Worm (Caenorhabditis elegans): ENCODE results near the gene F46G10.2.

The F46G10.2 gene

ce11 chrX:13350804-13351747 is 28.3 kb downstream of the F46G10.2 start, which contains the start of gene mxl-3 (continued):
- TF ChIP-seq ZK337.2 (GFP tag; IDR thresholded peaks at IDR 0.05) (no peak), nhr-76 (tag; optimal IDR thresholded peaks at IDR 0.05) (no peak), mdt-29 (GFP tag; IDR thresholded peaks at IDR 0.05) (peak; percentile 66), unc-39 (tag; optimal IDR thresholded peaks at IDR 0.05) (no peak), zfp-3 (GFP tag; conservative IDR thresholded peaks at IDR 0.05) (0 out of 2 replicates have a peak, but pooled peaks have one; percentile 55), ctbp-1 (GFP tag; IDR thresholded peaks at IDR 0.05) (no peak), hlh-11 (tag; optimal IDR thresholded peaks at IDR 0.05) (peak; percentile 54), fos-1 (tag; optimal IDR thresholded peaks at IDR 0.05) (no peak), dmd-9 (GFP tag; IDR thresholded peaks at IDR 0.05) (no peak), nhr-11 (tag; optimal IDR thresholded peaks at IDR 0.05) (peak; percentile 71), dmd-8 (GFP tag; IDR thresholded peaks at IDR 0.05) (no peak), F44E2.7 (GFP tag; IDR thresholded peaks at IDR 0.05) (no peak), lin-1 (GFP tag; IDR thresholded peaks at IDR 0.05) (0 out of 2 replicates have a peak, but pooled peaks have one; percentile 19), ceh-20 (GFP tag; IDR thresholded peaks at IDR 0.05) (0 out of 2 replicates have a peak, but pooled peaks have one; percentile 29), madf-5 (GFP tag; IDR thresholded peaks at IDR 0.05) (no peak), snpc-4 (tag; optimal IDR thresholded peaks at IDR 0.05) (no peak), cey-2 (tag; optimal IDR thresholded peaks at IDR 0.05; ENCODE audit: borderline replicate concordance, insufficient read depth) (no peak), skn-1 (tag; optimal IDR thresholded peaks at IDR 0.05) (no peak), Y105C5A.15 (GFP tag; IDR thresholded peaks at IDR 0.05) (no peak), arid-1 (GFP tag; conservative IDR thresholded peaks at IDR 0.05) (no peak), rbr-2 (tag; optimal IDR thresholded peaks at IDR 0.05) (no peak), nhr-41 (GFP tag; IDR thresholded peaks at IDR 0.05) (no peak), D1046.2 (GFP tag; IDR thresholded peaks at IDR 0.05) (no peak), nhr-10 (tag; optimal IDR thresholded peaks at IDR 0.05) (no peak), F49E8.2 (tag; optimal IDR thresholded peaks at IDR 0.05; ENCODE audit: borderline replicate concordance) (no peak), mxl-3 (GFP tag; optimal IDR thresholded peaks at IDR 0.05) (peak; percentile 97), zfp-2 (tag; optimal IDR thresholded peaks at IDR 0.05) (no peak), daf-12 (tag; optimal IDR thresholded peaks at IDR 0.05) (no peak), attf-4 (tag; optimal IDR thresholded peaks at IDR 0.05) (no peak), jun-1 (tag; optimal IDR thresholded peaks at IDR 0.05) (no peak), tag-97 (GFP tag; IDR thresholded peaks at IDR 0.05) (no peak), T20F7.1 (GFP tag; optimal IDR thresholded peaks at IDR 0.05) (no peak), daf-16 (GFP tag; optimal IDR thresholded peaks at IDR 0.05) (peak in 1 of 2 experiments; percentile 27), daf-16 (tag; optimal IDR thresholded peaks at IDR 0.05) (peak; percentile 88), nhr-237 (tag; optimal IDR thresholded peaks at IDR 0.05) (no peak), mep-1 (tag; optimal IDR thresholded peaks at IDR 0.05) (peak; percentile 73)

- peak; percentile 21 for TF ChIP-seq hlh-11 (tag; optimal IDR thresholded peaks at IDR 0.05)
- no peak for TF ChIP-seq set-16 (GFP tag; IDR thresholded peaks at IDR 0.05)
- no peak for TF ChIP-seq unc-130 (GFP tag; optimal IDR thresholded peaks at IDR 0.05)
- peak; percentile 24 for TF ChIP-seq dve-1 (tag; optimal IDR thresholded peaks at IDR 0.05; ENCODE audit: insufficient read depth)
- TF ChIP-seq dmd-6 (GFP tag; IDR thresholded peaks at IDR 0.05) = peak; percentile 49
- TF ChIP-seq mxl-3 (GFP tag; optimal IDR thresholded peaks at IDR 0.05) = no peak
- TF ChIP-seq pha-4 (GFP tag; IDR thresholded peaks at IDR 0.05) = no peak
- TF ChIP-seq pha-4 (tag; optimal IDR thresholded peaks at IDR 0.05) = no peak
- peak; percentile 28 for TF ChIP-seq hlh-30 (tag; optimal IDR thresholded peaks at IDR 0.05; ENCODE audit: insufficient read depth)
- no peak for TF ChIP-seq zip-2 (tag; optimal IDR thresholded peaks at IDR 0.05)
Measured at ce11 chrX:13352164-13352563, 29.4 kb downstream of the F46G10.2 start.
